Worm (Caenorhabditis elegans): ENCODE data around the gene drr-2.

DNA sequence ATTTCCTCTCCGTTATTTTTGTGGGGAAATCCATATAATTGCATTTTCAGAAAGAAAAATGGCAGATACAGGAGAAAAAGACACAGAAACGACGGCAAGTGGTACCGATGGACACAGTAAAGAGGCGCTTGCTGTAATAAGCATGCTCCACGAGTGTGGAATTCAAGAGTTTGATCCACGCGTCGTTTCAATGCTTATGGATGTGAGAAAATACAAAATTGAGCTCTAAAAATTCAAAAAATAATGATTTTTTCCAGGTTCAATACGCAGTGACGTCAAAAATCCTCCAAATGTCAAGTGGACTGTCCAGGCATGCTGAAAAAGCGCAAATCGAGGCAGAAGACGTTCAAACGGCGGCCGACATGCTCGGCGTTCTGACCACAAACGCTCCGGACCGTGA lies 19.1 kb downstream of the drr-2 start, which contains the start of gene taf-9:
- TF ChIP-seq dao-5 (tag; optimal IDR thresholded peaks at IDR 0.05) (no peak), him-1 (tag; optimal IDR thresholded peaks at IDR 0.05) (no peak), W03F9.2 (tag; optimal IDR thresholded peaks at IDR 0.05) (no peak)

Measured in whole organism, L4/young adult.